Worm (Caenorhabditis elegans) whole organism, L4 larva: Measurements from ENCODE around the gene col-184.

Source experiments
- F44E2.7 ChIP-seq: fragments of 200-800 bp; sonication (Bioruptor generic); IDR thresholded peaks from 2 replicates; pipeline ENCODE4 v2.1.2; 2022; ENCODE audit warnings: missing genetic modification characterization, missing compliant biosample characterization
- ZK546.5 ChIP-seq, 2 experiments: sonication (generic microtip); optimal IDR thresholded peaks; 2 replicates each; lab custom pipeline; 2017; ENCODE audit warnings: missing biosample characterization in 2 of 2, missing genetic modification characterization in 2 of 2
- egl-27 ChIP-seq: sonication (generic microtip); optimal IDR thresholded peaks from 3 replicates; lab custom pipeline; 2017; ENCODE audit warnings: missing biosample characterization, missing genetic modification reagents, missing genetic modification characterization
- hmg-1.1 ChIP-seq: fragments of 200-800 bp; sonication (Bioruptor generic); IDR thresholded peaks from 2 replicates; pipeline ENCODE4 v1.3.6; 2022; ENCODE audit warnings: missing genetic modification reagents, missing genetic modification characterization, missing compliant biosample characterization
- nhr-10 ChIP-seq: fragments of 150-350 bp; optimal IDR thresholded peaks from 2 replicates; lab custom pipeline; 2014; ENCODE audit warnings: missing biosample characterization, missing genetic modification characterization
- nhr-102 ChIP-seq: sonication (generic microtip); optimal IDR thresholded peaks from 2 replicates; lab custom pipeline; 2016; ENCODE audit warnings: mild to moderate bottlenecking, missing genetic modification characterization, moderate library complexity, missing compliant biosample characterization
- nhr-11 ChIP-seq: fragments of 150-350 bp; optimal IDR thresholded peaks from 2 replicates; lab custom pipeline; 2014; ENCODE audit warnings: missing biosample characterization, missing genetic modification characterization
- nhr-28 ChIP-seq: fragments of 150-350 bp; optimal IDR thresholded peaks from 2 replicates; lab custom pipeline; 2014; ENCODE audit warnings: missing biosample characterization, missing genetic modification characterization
- nhr-76 ChIP-seq: fragments of 150-350 bp; optimal IDR thresholded peaks from 2 replicates; lab custom pipeline; 2014; ENCODE audit warnings: missing biosample characterization, missing genetic modification characterization
- snpc-4 ChIP-seq: fragments of 150-350 bp; optimal IDR thresholded peaks from 2 replicates; lab custom pipeline; 2014; ENCODE audit warnings: missing biosample characterization, missing genetic modification characterization

ce11 chrX:13484813-13485212, 15.6 kb downstream of the col-184 start, which contains the start of gene srd-51:
- TF ChIP-seq ZK546.5 (tag; optimal IDR thresholded peaks at IDR 0.05; lab: Kevin White, UChicago) (no peak), snpc-4 (tag; lab: Kevin White, UChicago) (no peak), hmg-1.1 (GFP tag; lab: Robert Waterston, UW) (no peak), nhr-11 (no peak), nhr-28 (no peak), egl-27 (tag; lab: Kevin White, UChicago) (no peak), nhr-10 (no peak), nhr-102 (tag; lab: Kevin White, UChicago) (no peak), nhr-76 (tag; lab: Kevin White, UChicago) (no peak), F44E2.7 (GFP tag; lab: Robert Waterston, UW) (no peak)
